Worm (Caenorhabditis elegans) whole organism, mixed stage, embryonic: ENCODE data around the gene C33B4.2.

Experiments
- ces-1 ChIP-seq: fragments of 150-350 bp; optimal IDR thresholded peaks from 2 replicates; lab custom pipeline; 2014; ENCODE audit warnings: missing biosample characterization, missing genetic modification reagents, missing genetic modification characterization
- hlh-1 ChIP-seq: fragments of 150-350 bp; optimal IDR thresholded peaks from 2 replicates; lab custom pipeline; 2014; ENCODE audit warnings: missing biosample characterization, missing genetic modification reagents, missing genetic modification characterization
- lsy-2 ChIP-seq: fragments of 150-350 bp; optimal IDR thresholded peaks from 2 replicates; lab custom pipeline; 2014; ENCODE audit warnings: missing biosample characterization, missing genetic modification characterization
- unc-62 ChIP-seq: fragments of 150-350 bp; optimal IDR thresholded peaks from 2 replicates; lab custom pipeline; 2014; ENCODE audit warnings: missing biosample characterization, missing genetic modification reagents, missing genetic modification characterization
- ztf-11 ChIP-seq: fragments of 150-350 bp; optimal IDR thresholded peaks from 2 replicates; lab custom pipeline; 2014; ENCODE audit warnings: missing biosample characterization, missing genetic modification characterization

- TF ChIP-seq hlh-1 (tag; lab: Kevin White, UChicago) (no peak), lsy-2 (tag; lab: Kevin White, UChicago) (no peak), unc-62 (GFP tag; lab: Kevin White, UChicago) (no peak), ztf-11 (tag; lab: Kevin White, UChicago) (no peak), ces-1 (no peak)
Observed at ce11 chrII:11337497-11338040, 34.4 kb downstream of the C33B4.2 start, which contains the start of gene sqt-1.
